Worm (Caenorhabditis elegans) whole organism, L3 larva: ENCODE measurements around the gene dpy-26.

Experiments
- jun-1 ChIP-seq: fragments of 150-350 bp; optimal IDR thresholded peaks from 2 replicates; lab custom pipeline; 2014; ENCODE audit warnings: missing biosample characterization, missing genetic modification reagents, missing genetic modification characterization
- nhr-11 ChIP-seq: fragments of 150-350 bp; optimal IDR thresholded peaks from 2 replicates; lab custom pipeline; 2014; ENCODE audit warnings: missing biosample characterization, missing genetic modification characterization
- nhr-23 ChIP-seq: fragments of 150-350 bp; optimal IDR thresholded peaks from 2 replicates; lab custom pipeline; 2014; ENCODE audit warnings: missing biosample characterization, missing genetic modification reagents, missing genetic modification characterization
- nhr-76 ChIP-seq: fragments of 150-350 bp; sonication (generic microtip); optimal IDR thresholded peaks from 5 replicates; lab custom pipeline; 2014; ENCODE audit warnings: missing biosample characterization, missing genetic modification characterization
- nhr-77 ChIP-seq: fragments of 150-350 bp; optimal IDR thresholded peaks from 2 replicates; lab custom pipeline; 2014; ENCODE audit warnings: missing biosample characterization, missing genetic modification characterization
- sea-2 ChIP-seq: fragments of 150-350 bp; sonication (generic microtip); optimal IDR thresholded peaks from 4 replicates; lab custom pipeline; 2014; ENCODE audit warnings: missing biosample characterization, missing genetic modification reagents, missing genetic modification characterization
- ztf-4 ChIP-seq: fragments of 150-350 bp; optimal IDR thresholded peaks from 2 replicates; lab custom pipeline; 2014; ENCODE audit warnings: missing biosample characterization, missing genetic modification characterization

DNA sequence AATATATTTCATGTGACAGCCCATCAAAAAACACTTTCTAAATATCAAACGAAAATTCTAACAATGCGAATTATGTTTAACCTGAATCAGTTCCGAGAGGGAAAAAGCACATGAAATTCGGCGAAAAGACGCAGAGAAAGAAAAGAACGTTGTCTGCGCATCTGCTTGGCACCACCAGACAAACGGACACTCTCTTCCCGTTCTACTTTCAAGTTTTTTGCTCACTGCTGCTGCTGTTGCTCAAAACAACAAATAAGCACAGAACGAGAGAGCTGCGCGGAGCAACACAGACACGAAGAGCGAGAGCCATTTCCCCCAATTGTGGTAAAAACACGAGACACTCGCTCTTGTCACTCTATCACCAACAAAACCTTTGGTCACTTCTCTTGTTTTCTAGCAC is 13.7 kb upstream of the dpy-26 start:
- TF ChIP-seq nhr-77 (tag; lab: Kevin White, UChicago) (no peak), sea-2 (GFP tag; lab: Kevin White, UChicago) (no peak), nhr-76 (no peak), nhr-23 (tag; lab: Kevin White, UChicago) (no peak), jun-1 (tag; lab: Kevin White, UChicago) (no peak), nhr-11 (tag; lab: Kevin White, UChicago) (no peak), ztf-4 (tag; lab: Kevin White, UChicago) (no peak)
